Fruit fly (Drosophila melanogaster): ENCODE results near the gene TTLL3B.

The TTLL3B gene

DNA sequence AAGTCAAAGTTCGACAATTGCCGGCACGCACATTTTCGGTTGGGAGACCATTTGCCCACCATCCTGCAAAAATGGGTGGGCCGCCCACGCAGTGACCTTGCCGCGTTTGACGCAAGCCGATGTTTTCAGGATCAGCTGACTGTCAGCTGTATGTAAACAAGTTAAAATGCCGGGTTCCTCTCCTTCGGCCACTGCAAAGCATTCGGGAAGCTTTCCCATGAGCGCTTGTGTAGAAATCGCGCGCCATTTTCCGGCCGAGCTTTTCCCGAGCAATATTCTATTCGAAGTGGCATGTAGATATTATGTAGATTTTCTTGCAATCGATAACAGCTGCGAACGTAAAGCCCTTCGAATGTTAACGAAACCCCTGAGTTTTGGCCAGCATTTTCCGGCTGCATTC, 41.0 kb downstream of the TTLL3B start, which contains the start of gene CG17378 (continued):
- TF ChIP-seq BEAF-32 (GFP tag; optimal IDR thresholded peaks at IDR 0.05): peak; percentile 12
- TF ChIP-seq sug (tag; optimal IDR thresholded peaks at IDR 0.05): no peak
- no peak for TF ChIP-seq CG3065 (GFP tag; optimal IDR thresholded peaks at IDR 0.05)
- no peak for TF ChIP-seq emc (GFP tag; optimal IDR thresholded peaks at IDR 0.05)
- TF ChIP-seq pzg (GFP tag; optimal IDR thresholded peaks at IDR 0.05): peak; percentile 24
- TF ChIP-seq CTCF (GFP tag; optimal IDR thresholded peaks at IDR 0.05): peak; percentile 80
- no peak for TF ChIP-seq HmgZ (tag; optimal IDR thresholded peaks at IDR 0.05)
- no peak for TF ChIP-seq CG10366 (GFP tag; IDR thresholded peaks at IDR 0.05)
- TF ChIP-seq CG32767 (GFP tag; IDR thresholded peaks at IDR 0.05): 0 out of 2 replicates have a peak, but pooled peaks have one; percentile 7
- TF ChIP-seq Myb (GFP tag; optimal IDR thresholded peaks at IDR 0.05): no peak
- no peak for TF ChIP-seq CG14667 (GFP tag; IDR thresholded peaks at IDR 0.05)
- TF ChIP-seq p53 (GFP tag; optimal IDR thresholded peaks at IDR 0.05): no peak
- no peak for TF ChIP-seq CG15479 (GFP tag; optimal IDR thresholded peaks at IDR 0.05)
- no peak for TF ChIP-seq insv (GFP tag; optimal IDR thresholded peaks at IDR 0.05)
- TF ChIP-seq CG13287 (GFP tag; IDR thresholded peaks at IDR 0.05; ENCODE audit: partially characterized antibody): peak; percentile 47
- TF ChIP-seq B-H1 (GFP tag; IDR thresholded peaks at IDR 0.05): no peak
- no peak for TF ChIP-seq CG6254 (GFP tag; optimal IDR thresholded peaks at IDR 0.05)
- TF ChIP-seq hb (GFP tag; IDR thresholded peaks at IDR 0.05; ENCODE audit: partially characterized antibody): no peak
- no peak for TF ChIP-seq jigr1 (GFP tag; IDR thresholded peaks at IDR 0.05)
- no peak for TF ChIP-seq stc (GFP tag; IDR thresholded peaks at IDR 0.05)
- no peak for TF ChIP-seq ac (GFP tag; optimal IDR thresholded peaks at IDR 0.05)
- 0 out of 2 replicates have a peak, but pooled peaks have one; percentile 28 for TF ChIP-seq sna (GFP tag; IDR thresholded peaks at IDR 0.05; ENCODE audit: partially characterized antibody)
- TF ChIP-seq Pdp1 (GFP tag; optimal IDR thresholded peaks at IDR 0.05): no peak
- no peak for TF ChIP-seq ato (GFP tag; IDR thresholded peaks at IDR 0.05; ENCODE audit: partially characterized antibody)
- no peak for TF ChIP-seq CG15696 (tag; optimal IDR thresholded peaks at IDR 0.05)
- TF ChIP-seq CG10565 (GFP tag; optimal IDR thresholded peaks at IDR 0.05): no peak
- TF ChIP-seq eve (GFP tag; optimal IDR thresholded peaks at IDR 0.05): no peak
- no peak for TF ChIP-seq tap (tag; optimal IDR thresholded peaks at IDR 0.05)
- no peak for TF ChIP-seq Bteb2 (GFP tag; optimal IDR thresholded peaks at IDR 0.05)
- TF ChIP-seq CG7372 (GFP tag; IDR thresholded peaks at IDR 0.05): no peak
- TF ChIP-seq yki (optimal IDR thresholded peaks at IDR 0.05): no peak
- no peak for TF ChIP-seq cas (GFP tag; IDR thresholded peaks at IDR 0.05)
- TF ChIP-seq abd-A (tag; optimal IDR thresholded peaks at IDR 0.05): no peak
- TF ChIP-seq unc-4 (GFP tag; IDR thresholded peaks at IDR 0.05; ENCODE audit: partially characterized antibody): peak; percentile 42; the same call in 1 of the 2 replicates
- no peak for TF ChIP-seq CG6272 (GFP tag; IDR thresholded peaks at IDR 0.05)
- TF ChIP-seq Rfx (GFP tag; IDR thresholded peaks at IDR 0.05): peak; percentile 22; the same call in 1 of the 2 replicates
- TF ChIP-seq nom (GFP tag; optimal IDR thresholded peaks at IDR 0.05): no peak
- no peak for TF ChIP-seq Ravus (GFP tag; IDR thresholded peaks at IDR 0.05)
- TF ChIP-seq CG12942 (GFP tag; optimal IDR thresholded peaks at IDR 0.05): no peak
- TF ChIP-seq CG8290 (GFP tag; optimal IDR thresholded peaks at IDR 0.05): no peak
- TF ChIP-seq CG8290 (tag; optimal IDR thresholded peaks at IDR 0.05): no peak
- TF ChIP-seq schlank (tag; optimal IDR thresholded peaks at IDR 0.05): no peak
- TF ChIP-seq Dref (GFP tag; IDR thresholded peaks at IDR 0.05): 0 out of 2 replicates have a peak, but pooled peaks have one; percentile 30
- no peak for TF ChIP-seq psq (GFP tag; optimal IDR thresholded peaks at IDR 0.05)
- no peak for TF ChIP-seq CG2129 (GFP tag; IDR thresholded peaks at IDR 0.05; ENCODE audit: partially characterized antibody)
- TF ChIP-seq CG3995 (GFP tag; optimal IDR thresholded peaks at IDR 0.05): no peak
- no peak for TF ChIP-seq CG3163 (GFP tag; optimal IDR thresholded peaks at IDR 0.05)
- no peak for TF ChIP-seq slou (GFP tag; optimal IDR thresholded peaks at IDR 0.05)
- no peak for TF ChIP-seq NK7.1 (GFP tag; optimal IDR thresholded peaks at IDR 0.05)
- TF ChIP-seq ab (GFP tag; optimal IDR thresholded peaks at IDR 0.05): no peak
- TF ChIP-seq CG17612 (GFP tag; IDR thresholded peaks at IDR 0.05): no peak
- TF ChIP-seq CG8281 (tag; optimal IDR thresholded peaks at IDR 0.05): no peak
- TF ChIP-seq CG3726 (GFP tag; IDR thresholded peaks at IDR 0.05): no peak
